Fruit fly (Drosophila melanogaster) S2 (cell line): ENCODE results near the gene CG11600.

Source experiments
- CG8478 ChIP-seq: fragments of >200 bp; optimal IDR thresholded peaks from 2 replicates; lab custom pipeline; 2018
- CTCF ChIP-seq, 2 experiments: fragments of >200 bp; optimal IDR thresholded peaks; 2 replicates each; lab custom pipeline; 2018

DNA sequence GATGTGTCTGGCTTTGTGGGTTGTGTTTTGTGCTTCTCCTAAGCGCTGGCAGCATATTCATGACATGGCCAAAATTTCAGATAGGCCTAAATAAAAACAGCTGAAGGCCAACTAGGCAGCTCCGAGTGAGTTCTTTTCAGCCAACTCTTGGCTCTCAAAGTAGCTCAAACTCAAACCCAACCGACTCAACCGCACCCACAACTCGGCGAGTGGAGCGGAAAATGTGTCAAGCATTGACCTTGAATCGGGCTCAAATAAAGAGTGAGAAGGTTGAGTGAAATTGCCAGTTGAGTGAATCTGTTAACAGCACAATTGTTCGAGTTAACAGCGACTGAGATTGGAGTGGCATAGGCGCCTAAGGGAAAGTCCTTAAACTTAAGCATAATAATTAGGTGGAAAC is 24.4 kb upstream of the CG11600 start:
- TF ChIP-seq CG8478 (lab: Kevin White, UChicago), result no peak
- no peak for TF ChIP-seq CTCF (optimal IDR thresholded peaks at IDR 0.05; lab: Kevin White, UChicago)
